Fruit fly (Drosophila melanogaster) Kc167 (cell line): ENCODE measurements around the gene wls.

Source experiments
- Myc ChIP-seq: fragments of >200 bp; optimal IDR thresholded peaks from 2 replicates; lab custom pipeline; 2017; ENCODE audit warnings: missing external identifiers
- Sin3A ChIP-seq: fragments of >200 bp; optimal IDR thresholded peaks from 2 replicates; lab custom pipeline; 2018; ENCODE audit warnings: missing external identifiers
- h ChIP-seq: fragments of >200 bp; optimal IDR thresholded peaks from 3 replicates; lab custom pipeline; 2018; ENCODE audit warnings: missing external identifiers
- insv ChIP-seq: fragments of >200 bp; optimal IDR thresholded peaks from 3 replicates; lab custom pipeline; 2018; ENCODE audit warnings: missing external identifiers
- psq ChIP-seq: fragments of >200 bp; optimal IDR thresholded peaks from 2 replicates; lab custom pipeline; 2017; ENCODE audit warnings: missing external identifiers
- ttk ChIP-seq: sonication (Bioruptor generic); optimal IDR thresholded peaks from 2 replicates; lab custom pipeline; 2017; ENCODE audit warnings: missing external identifiers

DNA sequence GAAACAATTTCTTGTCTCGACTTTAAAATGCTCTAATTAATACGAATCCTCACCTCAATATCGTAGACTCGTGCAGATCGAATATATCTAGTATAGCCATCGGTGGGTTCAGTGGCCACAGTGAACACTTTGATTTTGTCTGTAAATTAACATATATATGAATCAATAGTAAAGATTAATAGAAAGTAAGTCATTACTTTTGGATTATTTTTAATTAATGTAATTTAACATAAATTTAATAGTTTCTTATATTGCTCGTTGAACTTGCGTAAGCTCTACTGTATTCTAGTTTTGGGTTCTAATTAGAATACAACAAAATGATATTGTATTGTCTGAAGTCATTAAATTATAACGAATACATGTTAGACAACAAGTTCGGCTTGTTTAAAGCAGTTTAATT, 35.4 kb upstream of the wls start:
- TF ChIP-seq psq (lab: Kevin White, UChicago) (no peak), Sin3A (no peak), insv (lab: Kevin White, UChicago) (no peak), ttk (lab: Kevin White, UChicago) (no peak), h (no peak), Myc (lab: Kevin White, UChicago) (no peak)
